Worm (Caenorhabditis elegans) whole organism, mixed stage, embryonic: ENCODE results near the gene dct-8.

ENCODE experiments used
- elt-1 ChIP-seq: sonication (generic microtip); optimal IDR thresholded peaks from 2 replicates; lab custom pipeline; 2017; ENCODE audit warnings: missing genetic modification characterization, mild to moderate bottlenecking, missing compliant biosample characterization, antibody characterized with exemption, moderate library complexity, borderline replicate concordance; ENCODE audit not compliant: insufficient read depth
- nhr-2 ChIP-seq: fragments of 150-350 bp; optimal IDR thresholded peaks from 2 replicates; lab custom pipeline; 2014; ENCODE audit warnings: missing biosample characterization, missing genetic modification characterization
- nhr-28 ChIP-seq: fragments of 150-350 bp; optimal IDR thresholded peaks from 2 replicates; lab custom pipeline; 2014; ENCODE audit warnings: missing biosample characterization, missing genetic modification characterization
- nhr-76 ChIP-seq: sonication (generic microtip); optimal IDR thresholded peaks from 2 replicates; lab custom pipeline; 2017; ENCODE audit warnings: missing biosample characterization, missing genetic modification characterization
- pha-4 ChIP-seq: fragments of 150-350 bp; optimal IDR thresholded peaks from 2 replicates; lab custom pipeline; 2018; ENCODE audit warnings: missing biosample characterization, missing genetic modification reagents, missing genetic modification characterization

- TF ChIP-seq pha-4 (tag; lab: Kevin White, UChicago) (no peak), nhr-28 (tag; lab: Kevin White, UChicago) (no peak), nhr-2 (tag; lab: Kevin White, UChicago) (no peak), elt-1 (tag; lab: Kevin White, UChicago) (no peak), nhr-76 (tag; lab: Kevin White, UChicago) (no peak)
Measured at ce11 chrIV:3943003-3943402, 48.1 kb downstream of the dct-8 start, which contains the start of gene Y46C8AL.11.
